Worm (Caenorhabditis elegans): ENCODE data around the gene F31E8.4.

F31E8.4 gene

DNA sequence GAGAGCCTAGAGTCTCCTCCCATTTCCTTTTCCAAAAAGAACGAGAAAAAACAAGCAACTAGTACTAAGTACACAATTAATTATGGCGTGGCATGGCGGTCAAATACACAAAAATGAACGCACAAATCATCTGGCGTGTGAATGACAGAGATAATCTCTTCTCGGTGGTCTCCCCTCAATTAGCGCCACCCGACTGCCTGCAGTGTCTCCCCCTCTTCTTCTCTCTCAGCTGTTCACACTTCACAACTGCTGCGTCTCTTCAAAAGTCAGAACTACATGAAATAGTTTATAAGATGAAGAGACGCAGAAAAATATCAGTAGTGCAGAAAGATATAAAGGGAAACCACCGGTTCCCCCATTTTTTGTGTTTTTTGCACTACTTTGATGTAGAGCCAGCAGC lies 27.4 kb upstream of the F31E8.4 start (continued):
- TF ChIP-seq duxl-1 (tag; optimal IDR thresholded peaks at IDR 0.05; ENCODE audit: poor library complexity), result no peak

DNA sequence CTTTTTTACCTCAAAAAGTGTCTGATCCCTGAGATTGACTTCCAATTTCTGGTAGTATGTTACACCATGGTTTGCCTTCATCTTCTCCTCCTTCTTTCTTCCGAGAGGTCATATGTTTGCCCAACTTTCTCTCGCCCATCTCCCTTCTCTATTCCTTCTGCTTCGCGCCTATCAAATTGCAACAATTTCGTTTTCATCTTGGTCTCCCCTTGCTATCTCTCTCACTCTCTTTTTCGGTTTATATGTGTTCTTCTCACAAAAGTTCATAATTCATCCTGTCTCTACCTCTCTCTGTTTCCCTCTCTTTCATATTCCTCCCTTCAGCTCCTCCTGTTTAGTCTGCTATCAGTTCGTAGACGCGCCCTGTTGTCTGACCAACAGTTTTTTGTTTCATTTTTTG lies 26.8 kb upstream of the F31E8.4 start:
- TF ChIP-seq mdl-1 (tag; optimal IDR thresholded peaks at IDR 0.05), result peak in 1 of 2 experiments; percentile 48
- TF ChIP-seq F37D6.2 (tag; optimal IDR thresholded peaks at IDR 0.05), result no peak
- no peak for TF ChIP-seq ZK337.2 (GFP tag; IDR thresholded peaks at IDR 0.05)
- no peak for TF ChIP-seq Y5F2A.4 (GFP tag; optimal IDR thresholded peaks at IDR 0.05)
- 0 out of 2 replicates have a peak, but pooled peaks have one; percentile 25 for TF ChIP-seq nhr-41 (GFP tag; IDR thresholded peaks at IDR 0.05)
- TF ChIP-seq hlh-11 (tag; optimal IDR thresholded peaks at IDR 0.05), result peak; percentile 82
- TF ChIP-seq nhr-111 (GFP tag; optimal IDR thresholded peaks at IDR 0.05), result no peak
- peak; percentile 55; the same call in 1 of the 2 replicates for TF ChIP-seq lin-1 (GFP tag; IDR thresholded peaks at IDR 0.05)
- TF ChIP-seq nhr-28 (tag; optimal IDR thresholded peaks at IDR 0.05), result peak; percentile 89
- TF ChIP-seq ama-1 (optimal IDR thresholded peaks at IDR 0.05), result no peak
- TF ChIP-seq nhr-77 (tag; optimal IDR thresholded peaks at IDR 0.05), result peak; percentile 71
- peak; percentile 27 for TF ChIP-seq mxl-3 (GFP tag; optimal IDR thresholded peaks at IDR 0.05)
- no peak for TF ChIP-seq aly-2 (tag; optimal IDR thresholded peaks at IDR 0.05)
- TF ChIP-seq dve-1 (tag; optimal IDR thresholded peaks at IDR 0.05; ENCODE audit: insufficient read depth), result peak; percentile 55
- no peak for TF ChIP-seq lim-7 (GFP tag; IDR thresholded peaks at IDR 0.05)
- TF ChIP-seq dmd-6 (GFP tag; IDR thresholded peaks at IDR 0.05), result peak; percentile 81
- TF ChIP-seq lsy-2 (tag; optimal IDR thresholded peaks at IDR 0.05), result peak in 1 of 2 experiments; percentile 45
- peak in 1 of 2 experiments; percentile 86 for TF ChIP-seq unc-62 (GFP tag; optimal IDR thresholded peaks at IDR 0.05 in 1 of 2)
- no peak for TF ChIP-seq unc-62 (tag; optimal IDR thresholded peaks at IDR 0.05)
- peak; percentile 57 for TF ChIP-seq mep-1 (tag; optimal IDR thresholded peaks at IDR 0.05)
- TF ChIP-seq gei-8 (GFP tag; optimal IDR thresholded peaks at IDR 0.05), result peak; percentile 10
- TF ChIP-seq ctbp-1 (GFP tag; IDR thresholded peaks at IDR 0.05), result 0 out of 2 replicates have a peak, but pooled peaks have one; percentile 58
- TF ChIP-seq hlh-30 (tag; optimal IDR thresholded peaks at IDR 0.05; ENCODE audit: insufficient read depth), result peak; percentile 66
- TF ChIP-seq php-3 (GFP tag; IDR thresholded peaks at IDR 0.05), result 0 out of 2 replicates have a peak, but pooled peaks have one; percentile 52
- peak; percentile 97 for TF ChIP-seq aha-1 (tag)
- TF ChIP-seq ZK546.5 (tag; optimal IDR thresholded peaks at IDR 0.05), result no peak
- TF ChIP-seq daf-16 (GFP tag; optimal IDR thresholded peaks at IDR 0.05), result no peak
- TF ChIP-seq daf-16 (tag; optimal IDR thresholded peaks at IDR 0.05), result peak; percentile 59
- TF ChIP-seq pqm-1 (tag; optimal IDR thresholded peaks at IDR 0.05), result peak; percentile 18
- peak; percentile 35 for TF ChIP-seq mes-2 (tag; optimal IDR thresholded peaks at IDR 0.05; ENCODE audit: poor library complexity, severe bottlenecking)
- peak; percentile 53 for TF ChIP-seq nhr-11 (tag; optimal IDR thresholded peaks at IDR 0.05)

DNA sequence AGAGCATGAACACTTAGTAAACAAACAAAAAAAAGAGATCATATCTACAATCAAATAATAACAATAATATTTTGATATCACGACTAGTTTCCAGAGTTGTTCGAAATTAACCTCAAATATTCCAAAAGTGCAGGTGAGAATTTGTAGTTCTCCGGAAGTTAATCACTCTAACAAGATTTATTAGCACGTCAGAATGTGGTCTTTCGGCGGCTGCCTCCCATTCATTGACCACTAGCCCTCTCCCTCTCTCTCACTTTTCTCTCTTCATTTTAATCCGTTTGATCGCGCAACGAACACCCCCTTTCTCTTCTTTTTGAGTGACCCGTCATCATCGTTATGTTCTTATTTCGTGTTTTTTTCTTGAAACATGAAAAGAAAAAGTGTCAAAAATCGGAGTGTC lies 25.8 kb upstream of the F31E8.4 start:
- TF ChIP-seq unc-62 (GFP tag; optimal IDR thresholded peaks at IDR 0.05 in 1 of 2), result peak in 1 of 2 experiments; percentile 97
- no peak for TF ChIP-seq unc-62 (tag; optimal IDR thresholded peaks at IDR 0.05)
- no peak for TF ChIP-seq fkh-10 (GFP tag; optimal IDR thresholded peaks at IDR 0.05)
- no peak for TF ChIP-seq Y48G9A.11 (GFP tag; IDR thresholded peaks at IDR 0.05)
- TF ChIP-seq aha-1 (tag), result peak; percentile 72
- TF ChIP-seq lin-1 (GFP tag; IDR thresholded peaks at IDR 0.05), result 0 out of 2 replicates have a peak, but pooled peaks have one; percentile 27
- TF ChIP-seq lin-38 (GFP tag; IDR thresholded peaks at IDR 0.05), result no peak
- 0 out of 2 replicates have a peak, but pooled peaks have one; percentile 65 for TF ChIP-seq tra-1 (GFP tag; IDR thresholded peaks at IDR 0.05)
- no peak for TF ChIP-seq vab-7 (GFP tag; IDR thresholded peaks at IDR 0.05)
- no peak for TF ChIP-seq zag-1 (tag; optimal IDR thresholded peaks at IDR 0.05)
- TF ChIP-seq lsy-2 (tag; optimal IDR thresholded peaks at IDR 0.05), result peak in 1 of 2 experiments; percentile 27
- peak; percentile 4 for TF ChIP-seq mep-1 (tag; optimal IDR thresholded peaks at IDR 0.05)
- TF ChIP-seq mdl-1 (tag; optimal IDR thresholded peaks at IDR 0.05), result peak in 1 of 2 experiments; percentile 34
- peak; percentile 49 for TF ChIP-seq dmd-6 (GFP tag; IDR thresholded peaks at IDR 0.05)
- TF ChIP-seq spr-1 (tag; optimal IDR thresholded peaks at IDR 0.05), result no peak
- TF ChIP-seq nhr-28 (tag; optimal IDR thresholded peaks at IDR 0.05), result peak; percentile 65
- peak; percentile 54 for TF ChIP-seq hlh-11 (tag; optimal IDR thresholded peaks at IDR 0.05)
- peak; percentile 54; the same call in 1 of the 2 replicates for TF ChIP-seq ceh-20 (GFP tag; IDR thresholded peaks at IDR 0.05)
- TF ChIP-seq unc-130 (GFP tag; optimal IDR thresholded peaks at IDR 0.05), result no peak

Measured in whole organism, L4 larva.